Fruit fly (Drosophila melanogaster): ENCODE data around the gene mkg-p.

mkg-p gene

DNA sequence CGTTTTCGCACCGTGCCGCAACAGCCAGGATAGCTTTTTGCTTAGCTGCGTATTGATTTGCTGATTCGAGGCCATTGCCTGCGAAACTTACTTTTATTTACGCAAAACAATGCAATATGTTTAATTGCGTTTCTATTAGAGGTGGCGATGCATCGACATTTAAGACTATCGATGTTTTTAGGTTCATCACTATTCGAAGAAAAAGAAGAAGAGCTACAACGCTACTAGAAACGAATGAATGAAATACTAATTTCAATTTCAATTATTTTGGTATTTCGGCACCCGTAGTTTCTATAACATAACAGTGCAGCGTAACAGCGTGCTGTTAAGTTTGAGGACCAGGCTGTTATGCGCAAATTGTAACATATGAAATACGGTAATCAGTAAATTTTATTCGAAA lies at the start of gene mkg-p, which contains the start of the genes Tpt and CG13667:
TSS of gene mkg-p (minus strand) at position 155 of the 400 bp plus-strand sequence.
TSS of gene Tpt (minus strand) at position 155 of the 400 bp plus-strand sequence.
TSS of gene CG13667 (plus strand) at position 332 of the 400 bp plus-strand sequence.
- no peak for TF ChIP-seq insv (optimal IDR thresholded peaks at IDR 0.05)
- TF ChIP-seq Myc (optimal IDR thresholded peaks at IDR 0.05) = no peak
- TF ChIP-seq psq (optimal IDR thresholded peaks at IDR 0.05) = no peak
- TF ChIP-seq h (optimal IDR thresholded peaks at IDR 0.05) = no peak
- no peak for TF ChIP-seq ttk (optimal IDR thresholded peaks at IDR 0.05)

DNA sequence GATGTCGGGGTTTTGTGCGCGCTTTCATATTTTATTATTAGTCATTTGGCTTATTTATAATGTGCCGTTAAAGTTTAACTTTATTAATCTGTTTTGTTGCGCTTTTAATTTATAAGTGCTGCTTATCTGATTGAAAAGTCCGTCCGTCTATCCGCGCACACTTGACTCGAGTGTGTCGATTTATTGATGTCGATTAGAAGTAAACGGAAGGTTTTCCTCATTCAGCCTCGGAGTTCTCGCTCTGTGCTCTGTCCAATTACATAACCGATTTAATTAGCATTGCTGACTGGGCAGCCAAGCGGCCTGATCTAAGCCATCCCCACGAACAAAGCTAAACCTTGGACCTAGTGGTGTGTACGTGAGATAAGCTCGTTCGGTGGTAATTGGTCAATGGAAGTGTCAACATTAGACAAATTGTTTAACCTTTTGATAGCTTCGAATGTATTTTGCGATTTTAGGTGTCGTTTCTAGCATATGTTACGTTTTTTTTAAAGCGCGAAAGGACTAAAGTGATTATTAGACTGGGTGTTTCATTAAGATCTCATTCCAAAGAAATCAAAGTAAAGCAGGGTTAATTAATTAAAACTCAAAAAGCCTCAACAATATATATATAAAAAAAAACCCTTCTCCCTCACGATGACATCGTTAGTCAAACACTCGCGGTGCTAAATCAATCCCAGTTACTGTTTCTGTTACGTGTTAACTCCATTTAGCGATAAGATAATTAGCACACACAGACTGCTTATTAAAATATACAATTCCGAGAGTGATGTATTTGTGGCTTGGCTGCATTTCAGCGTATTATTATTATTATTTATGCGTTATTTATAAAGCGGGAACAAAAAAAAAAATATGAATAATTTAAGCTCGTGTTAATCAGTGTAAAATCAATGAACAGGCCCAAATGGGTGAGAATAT lies 48.6 kb upstream of the mkg-p start:
- TF ChIP-seq Sin3A (optimal IDR thresholded peaks at IDR 0.05) = no peak
- no peak for TF ChIP-seq h (optimal IDR thresholded peaks at IDR 0.05)
- TF ChIP-seq ttk (optimal IDR thresholded peaks at IDR 0.05) = no peak
- no peak for TF ChIP-seq Myc (optimal IDR thresholded peaks at IDR 0.05)
- TF ChIP-seq insv (optimal IDR thresholded peaks at IDR 0.05) = no peak
- no peak for TF ChIP-seq psq (optimal IDR thresholded peaks at IDR 0.05)

- TF ChIP-seq insv (optimal IDR thresholded peaks at IDR 0.05) = no peak
These were observed 47.9 kb upstream of the mkg-p start for dm6 chr3L:8452986-8453385.

DNA sequence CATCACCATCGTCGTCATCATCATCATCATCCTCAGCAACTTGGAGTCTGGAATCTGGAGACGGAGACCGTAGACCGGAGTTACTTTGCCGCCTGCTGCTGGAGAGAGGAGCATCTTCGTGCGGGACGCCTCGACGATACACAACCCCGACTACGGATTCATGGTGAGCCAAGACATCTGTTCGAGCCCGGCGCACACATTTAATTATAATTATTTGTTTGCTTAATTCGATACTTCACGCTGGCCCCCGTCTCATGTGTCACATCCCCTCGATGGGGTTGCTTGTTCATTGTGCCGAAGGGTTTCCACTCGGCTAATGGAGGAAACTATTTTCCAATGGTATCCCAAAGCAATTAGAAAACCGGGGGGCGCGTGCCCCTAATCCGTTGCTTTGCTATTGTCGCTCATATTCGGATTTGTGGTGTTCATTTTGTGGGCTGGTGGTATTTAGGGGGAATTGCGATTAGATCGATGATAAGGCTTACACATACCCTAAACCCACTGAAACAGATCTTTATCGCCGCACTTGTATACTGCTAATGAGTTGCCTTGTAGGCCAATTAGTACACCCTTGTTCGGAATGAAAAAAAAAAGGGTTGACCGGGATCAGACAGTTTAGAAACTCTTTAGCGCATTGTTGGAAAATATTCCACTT lies 47.0 kb upstream of the mkg-p start:
- TF ChIP-seq Myc (optimal IDR thresholded peaks at IDR 0.05) = no peak
- TF ChIP-seq h (optimal IDR thresholded peaks at IDR 0.05) = no peak
- TF ChIP-seq psq (optimal IDR thresholded peaks at IDR 0.05) = no peak
- TF ChIP-seq insv (optimal IDR thresholded peaks at IDR 0.05) = no peak

- no peak for TF ChIP-seq Myc (optimal IDR thresholded peaks at IDR 0.05)
- TF ChIP-seq h (optimal IDR thresholded peaks at IDR 0.05) = no peak
- no peak for TF ChIP-seq psq (optimal IDR thresholded peaks at IDR 0.05)
- TF ChIP-seq ttk (optimal IDR thresholded peaks at IDR 0.05) = no peak
- no peak for TF ChIP-seq Sin3A (optimal IDR thresholded peaks at IDR 0.05)
- TF ChIP-seq insv (optimal IDR thresholded peaks at IDR 0.05) = no peak
These were observed 45.7 kb upstream of the mkg-p start for dm6 chr3L:8450747-8451146.

- no peak for TF ChIP-seq Myc (optimal IDR thresholded peaks at IDR 0.05)
- TF ChIP-seq Sin3A (optimal IDR thresholded peaks at IDR 0.05) = no peak
- no peak for TF ChIP-seq ttk (optimal IDR thresholded peaks at IDR 0.05)
- TF ChIP-seq h (optimal IDR thresholded peaks at IDR 0.05) = no peak
- no peak for TF ChIP-seq psq (optimal IDR thresholded peaks at IDR 0.05)
- no peak for TF ChIP-seq insv (optimal IDR thresholded peaks at IDR 0.05)
These were observed 45.0 kb upstream of the mkg-p start, which contains the start of gene Gug for dm6 chr3L:8449800-8450690. TSS of gene Gug (plus strand) at chr3L:8449922.

- TF ChIP-seq ttk (optimal IDR thresholded peaks at IDR 0.05) = no peak
These were observed 44.2 kb upstream of the mkg-p start, which contains the start of gene CG6983 for dm6 chr3L:8449202-8449799. TSS of gene CG6983 (minus strand) at chr3L:8449377.

dm6 chr3L:8448517-8448889 lies 43.4 kb upstream of the mkg-p start:
- TF ChIP-seq psq (optimal IDR thresholded peaks at IDR 0.05) (no peak), insv (optimal IDR thresholded peaks at IDR 0.05) (no peak), Myc (optimal IDR thresholded peaks at IDR 0.05) (no peak), h (optimal IDR thresholded peaks at IDR 0.05) (no peak), Sin3A (optimal IDR thresholded peaks at IDR 0.05) (no peak)

DNA sequence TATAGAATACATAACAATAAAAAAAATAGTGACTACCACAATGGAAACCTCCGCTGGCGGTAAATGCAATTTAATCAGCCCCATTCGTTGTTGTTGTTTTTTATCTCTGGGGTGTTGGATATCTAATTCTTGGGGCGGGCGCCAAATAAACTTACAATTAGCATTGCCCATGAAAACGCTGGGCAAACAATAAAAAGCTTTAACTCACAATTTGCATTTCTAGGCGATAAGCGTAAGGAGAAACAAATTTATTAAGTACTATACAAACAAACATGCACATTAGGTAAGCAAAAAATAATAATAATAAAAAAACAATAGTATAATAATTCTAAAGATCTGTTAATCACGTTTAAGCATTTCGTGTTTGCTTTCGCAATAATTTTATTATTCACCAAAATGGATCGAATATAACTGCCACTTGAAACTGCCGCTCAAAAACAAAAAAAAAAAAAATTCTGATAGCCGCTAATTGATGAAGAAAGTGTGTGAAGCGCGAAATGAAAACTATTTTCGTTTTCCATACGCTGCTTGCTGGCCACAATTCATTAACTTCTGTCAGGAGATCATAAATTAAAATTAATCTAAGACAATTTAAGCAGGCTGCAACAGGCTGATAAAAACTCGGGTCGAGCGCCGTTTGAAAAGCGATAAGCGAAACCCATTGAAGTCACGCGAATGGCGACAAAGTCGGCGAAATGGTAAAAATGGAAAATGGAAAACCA lies 42.9 kb upstream of the mkg-p start:
- no peak for TF ChIP-seq psq (optimal IDR thresholded peaks at IDR 0.05)
- TF ChIP-seq ttk (optimal IDR thresholded peaks at IDR 0.05) = no peak
- TF ChIP-seq insv (optimal IDR thresholded peaks at IDR 0.05) = no peak

DNA sequence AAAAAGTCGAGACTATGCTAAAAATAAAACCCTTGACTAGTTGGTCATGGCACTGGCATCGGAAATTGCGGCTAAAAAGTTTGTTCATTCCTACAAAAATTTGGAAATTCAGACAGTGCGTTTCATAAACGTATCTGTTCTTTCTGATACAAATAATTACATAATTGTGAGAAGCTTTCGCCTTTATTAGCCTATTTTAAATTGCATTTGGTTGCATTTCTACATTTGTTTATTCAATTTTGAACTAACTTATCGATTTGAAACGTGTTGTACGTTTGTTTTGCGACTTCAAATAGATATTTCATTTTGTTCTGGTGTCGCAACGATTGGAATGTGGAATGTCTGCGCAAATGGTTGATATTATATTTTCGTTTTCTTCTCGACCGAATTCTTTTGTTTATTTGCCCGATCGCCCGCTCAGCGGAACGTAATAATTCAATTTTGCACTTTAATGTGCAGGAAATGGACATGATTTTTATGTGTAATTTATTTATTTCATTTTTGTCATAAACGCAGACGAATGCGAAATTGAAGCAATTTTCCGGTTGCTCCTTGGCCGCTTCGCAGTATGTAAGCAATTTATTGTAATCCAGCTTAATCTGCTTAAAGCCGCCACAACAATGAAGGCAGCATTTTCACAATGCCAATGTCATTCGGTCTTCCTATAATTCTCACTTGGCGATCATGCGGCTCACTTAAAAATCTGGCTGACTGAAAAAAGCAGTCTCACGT lies 41.1 kb upstream of the mkg-p start:
- TF ChIP-seq Myc (optimal IDR thresholded peaks at IDR 0.05) = no peak
- TF ChIP-seq ttk (optimal IDR thresholded peaks at IDR 0.05) = no peak
- TF ChIP-seq Sin3A (optimal IDR thresholded peaks at IDR 0.05) = no peak
- TF ChIP-seq insv (optimal IDR thresholded peaks at IDR 0.05) = no peak
- TF ChIP-seq h (optimal IDR thresholded peaks at IDR 0.05) = no peak
- no peak for TF ChIP-seq psq (optimal IDR thresholded peaks at IDR 0.05)

- no peak for TF ChIP-seq insv (optimal IDR thresholded peaks at IDR 0.05)
- no peak for TF ChIP-seq h (optimal IDR thresholded peaks at IDR 0.05)
- no peak for TF ChIP-seq Myc (optimal IDR thresholded peaks at IDR 0.05)
- TF ChIP-seq psq (optimal IDR thresholded peaks at IDR 0.05) = no peak
- TF ChIP-seq Sin3A (optimal IDR thresholded peaks at IDR 0.05) = no peak
- TF ChIP-seq ttk (optimal IDR thresholded peaks at IDR 0.05) = no peak
These were observed 40.0 kb upstream of the mkg-p start for dm6 chr3L:8445027-8445426.

Measured in Kc167 (cell line).